Worm (Caenorhabditis elegans) whole organism, young adult: ENCODE measurements around the gene F19C7.8.

Source experiments
- B0035.1 ChIP-seq: sonication (generic microtip); optimal IDR thresholded peaks from 2 replicates; lab custom pipeline; 2016; ENCODE audit warnings: missing genetic modification characterization, mild to moderate bottlenecking, missing compliant biosample characterization, missing genotype, missing genetic modification reagents
- B0261.1 ChIP-seq: sonication (generic microtip); optimal IDR thresholded peaks from 2 replicates; lab custom pipeline; 2016; ENCODE audit warnings: mild to moderate bottlenecking, missing genetic modification characterization, moderate library complexity, missing compliant biosample characterization
- C06A6.2 ChIP-seq: fragments of 200-800 bp; sonication (Bioruptor generic); conservative IDR thresholded peaks from 2 replicates; pipeline ENCODE4 v1.3.6; 2022; ENCODE audit warnings: missing genetic modification characterization, missing compliant biosample characterization
- D2030.7 ChIP-seq: fragments of 200-800 bp; sonication (Bioruptor generic); IDR thresholded peaks from 2 replicates; pipeline ENCODE4 v1.3.6; 2022; ENCODE audit warnings: missing genetic modification reagents, missing genetic modification characterization, missing compliant biosample characterization
- F33H1.4 ChIP-seq: fragments of 200-800 bp; sonication (Bioruptor generic); IDR thresholded peaks from 2 replicates; pipeline ENCODE4 v1.3.6; 2022; ENCODE audit warnings: missing genetic modification reagents, missing genetic modification characterization, missing compliant biosample characterization
- F52B5.7 ChIP-seq: sonication (generic microtip); optimal IDR thresholded peaks from 2 replicates; lab custom pipeline; 2016; ENCODE audit warnings: mild to moderate bottlenecking, missing genetic modification characterization, missing compliant biosample characterization
- F55B11.4 ChIP-seq: sonication (generic microtip); optimal IDR thresholded peaks from 2 replicates; lab custom pipeline; 2016; ENCODE audit warnings: missing compliant biosample characterization, missing genetic modification characterization, borderline replicate concordance; ENCODE audit not compliant: insufficient read depth
- F57A8.1 ChIP-seq: fragments of 200-800 bp; sonication (Bioruptor generic); optimal IDR thresholded peaks from 2 replicates; lab custom pipeline; 2018; ENCODE audit warnings: mild to moderate bottlenecking, missing genetic modification characterization, moderate library complexity, missing compliant biosample characterization
- F57C9.4 ChIP-seq: sonication (generic microtip); optimal IDR thresholded peaks from 2 replicates; lab custom pipeline; 2017; ENCODE audit warnings: mild to moderate bottlenecking, missing genetic modification characterization, missing compliant biosample characterization
- K12H6.12 ChIP-seq: fragments of 200-800 bp; sonication (Bioruptor generic); optimal IDR thresholded peaks from 2 replicates; lab custom pipeline; 2018; ENCODE audit warnings: mild to moderate bottlenecking, missing genetic modification characterization, missing compliant biosample characterization
- T26A5.8 ChIP-seq: sonication (generic microtip); optimal IDR thresholded peaks from 2 replicates; lab custom pipeline; 2016; ENCODE audit warnings: missing genetic modification characterization, missing compliant biosample characterization
- Y53F4B.3 ChIP-seq: fragments of 200-800 bp; sonication (Bioruptor generic); IDR thresholded peaks from 2 replicates; pipeline ENCODE4 v1.3.6; 2022; ENCODE audit warnings: missing genetic modification reagents, missing genetic modification characterization, missing compliant biosample characterization
- Y53G8AR.9 ChIP-seq: fragments of 200-800 bp; sonication (Bioruptor generic); conservative IDR thresholded peaks from 2 replicates; pipeline ENCODE4 v1.3.6; 2022; ENCODE audit warnings: missing genetic modification reagents, missing genetic modification characterization, missing compliant biosample characterization
- Y79H2A.3 ChIP-seq: fragments of 200-800 bp; sonication (Bioruptor generic); conservative IDR thresholded peaks from 2 replicates; pipeline ENCODE4 v1.3.6; 2022; ENCODE audit warnings: missing genetic modification reagents, missing genetic modification characterization, missing compliant biosample characterization
- athp-1 ChIP-seq: sonication (generic microtip); optimal IDR thresholded peaks from 2 replicates; lab custom pipeline; 2017; ENCODE audit warnings: mild to moderate bottlenecking, missing genetic modification characterization, missing compliant biosample characterization
- attf-3 ChIP-seq: fragments of 200-800 bp; sonication (Bioruptor generic); conservative IDR thresholded peaks from 2 replicates; pipeline ENCODE4 v1.3.6; 2022; ENCODE audit warnings: missing genetic modification reagents, missing genetic modification characterization, missing compliant biosample characterization
- attf-5 ChIP-seq: fragments of 200-800 bp; sonication (Bioruptor generic); optimal IDR thresholded peaks from 2 replicates; lab custom pipeline; 2018; ENCODE audit warnings: mild to moderate bottlenecking, missing genetic modification characterization, missing compliant biosample characterization
- attf-6 ChIP-seq: fragments of 200-800 bp; sonication (Bioruptor generic); IDR thresholded peaks from 2 replicates; pipeline ENCODE4 v1.3.6; 2022; ENCODE audit warnings: missing genetic modification reagents, missing genetic modification characterization, missing compliant biosample characterization
- bed-2 ChIP-seq: fragments of 200-800 bp; sonication (Bioruptor generic); IDR thresholded peaks from 2 replicates; pipeline ENCODE4 v1.3.6; 2022; ENCODE audit warnings: missing genetic modification reagents, missing genetic modification characterization, missing compliant biosample characterization
- cebp-1 ChIP-seq, 2 experiments: fragments of 200-800 bp in 1 of 2; sonication (Bioruptor generic) in 1 of 2; sonication (generic microtip) in 1 of 2; IDR thresholded peaks in 1 of 2; optimal IDR thresholded peaks in 1 of 2; 2 replicates each; pipeline versions ENCODE4 v1.3.6 to Lab custom; 2017 to 2022; ENCODE audit warnings: missing compliant biosample characterization in 2 of 2, missing genetic modification characterization in 2 of 2, mild to moderate bottlenecking in 1 of 2, missing genetic modification reagents in 1 of 2, moderate library complexity in 1 of 2
- cebp-2 ChIP-seq: fragments of 200-800 bp; sonication (Bioruptor generic); IDR thresholded peaks from 2 replicates; pipeline ENCODE4 v1.3.6; 2022; ENCODE audit warnings: missing genetic modification characterization, missing compliant biosample characterization
- ceh-100 ChIP-seq: fragments of 200-800 bp; sonication (Bioruptor generic); IDR thresholded peaks from 2 replicates; pipeline ENCODE4 v1.3.6; 2022; ENCODE audit warnings: missing genetic modification reagents, missing genetic modification characterization, missing compliant biosample characterization
- ceh-27 ChIP-seq: fragments of 200-800 bp; sonication (Bioruptor generic); optimal IDR thresholded peaks from 2 replicates; lab custom pipeline; 2018; ENCODE audit warnings: mild to moderate bottlenecking, missing genetic modification characterization, moderate library complexity, missing compliant biosample characterization
- ceh-58 ChIP-seq: fragments of 200-800 bp; sonication (Bioruptor generic); IDR thresholded peaks from 2 replicates; pipeline ENCODE4 v1.3.6; 2022; ENCODE audit warnings: missing genetic modification characterization, missing compliant biosample characterization
- ceh-79 ChIP-seq: sonication (generic microtip); optimal IDR thresholded peaks from 2 replicates; lab custom pipeline; 2017; ENCODE audit warnings: mild to moderate bottlenecking, missing genetic modification characterization, missing compliant biosample characterization
- ceh-91 ChIP-seq: fragments of 200-800 bp; sonication (Bioruptor generic); IDR thresholded peaks from 2 replicates; pipeline ENCODE4 v1.3.6; 2022; ENCODE audit warnings: missing genetic modification reagents, missing genetic modification characterization, missing compliant biosample characterization
- chd-7 ChIP-seq: sonication (generic microtip); optimal IDR thresholded peaks from 2 replicates; lab custom pipeline; 2016; ENCODE audit warnings: mild to moderate bottlenecking, missing genetic modification characterization, moderate library complexity, missing compliant biosample characterization
- dox-1 ChIP-seq: fragments of 200-800 bp; sonication (Bioruptor generic); IDR thresholded peaks from 2 replicates; pipeline ENCODE4 v1.3.6; 2022; ENCODE audit warnings: missing genetic modification reagents, missing genetic modification characterization, missing compliant biosample characterization
- dpff-1 ChIP-seq: sonication (generic microtip); optimal IDR thresholded peaks from 2 replicates; lab custom pipeline; 2017; ENCODE audit warnings: mild to moderate bottlenecking, missing genetic modification characterization, missing compliant biosample characterization
- efl-1 ChIP-seq: fragments of 150-350 bp; optimal IDR thresholded peaks from 2 replicates; lab custom pipeline; 2014; ENCODE audit warnings: missing biosample characterization, missing genetic modification reagents, missing genetic modification characterization
- egl-44 ChIP-seq: fragments of 200-800 bp; sonication (Bioruptor generic); IDR thresholded peaks from 2 replicates; pipeline ENCODE4 v1.3.6; 2022; ENCODE audit warnings: missing genetic modification reagents, missing genetic modification characterization, missing compliant biosample characterization
- egrh-3 ChIP-seq: fragments of 200-800 bp; sonication (Bioruptor generic); IDR thresholded peaks from 2 replicates; pipeline ENCODE4 v1.3.6; 2022; ENCODE audit warnings: missing genetic modification reagents, missing genetic modification characterization, missing compliant biosample characterization
- ets-4 ChIP-seq: fragments of 200-800 bp; sonication (Bioruptor generic); optimal IDR thresholded peaks from 2 replicates; lab custom pipeline; 2018; ENCODE audit warnings: mild to moderate bottlenecking, missing genetic modification characterization, missing compliant biosample characterization
- fkh-3 ChIP-seq: sonication (generic microtip); optimal IDR thresholded peaks from 2 replicates; lab custom pipeline; 2016; ENCODE audit warnings: mild to moderate bottlenecking, missing genetic modification characterization, missing compliant biosample characterization
- hlh-12 ChIP-seq: sonication (generic microtip); optimal IDR thresholded peaks from 2 replicates; lab custom pipeline; 2016; ENCODE audit warnings: missing genetic modification characterization, missing compliant biosample characterization
- let-607 ChIP-seq, 2 experiments: fragments of 200-800 bp in 1 of 2; sonication (Bioruptor generic) in 1 of 2; sonication (generic microtip) in 1 of 2; optimal IDR thresholded peaks; 2 replicates each; lab custom pipeline; 2016 to 2018; ENCODE audit warnings: mild to moderate bottlenecking in 2 of 2, missing compliant biosample characterization in 2 of 2, missing genetic modification characterization in 2 of 2, moderate library complexity in 2 of 2, missing genotype in 1 of 2
- madf-10 ChIP-seq: sonication (generic microtip); optimal IDR thresholded peaks from 2 replicates; lab custom pipeline; 2016; ENCODE audit warnings: mild to moderate bottlenecking, missing genetic modification characterization, missing compliant biosample characterization
- madf-3 ChIP-seq: fragments of 200-800 bp; sonication (Bioruptor generic); IDR thresholded peaks from 2 replicates; pipeline ENCODE4 v1.3.6; 2022; ENCODE audit warnings: missing genetic modification reagents, missing genetic modification characterization, missing compliant biosample characterization
- madf-8 ChIP-seq: fragments of 200-800 bp; sonication (Bioruptor generic); conservative IDR thresholded peaks from 2 replicates; pipeline ENCODE4 v1.3.6; 2022; ENCODE audit warnings: missing genetic modification reagents, missing genetic modification characterization, missing compliant biosample characterization
- mcd-1 ChIP-seq: fragments of 200-800 bp; sonication (Bioruptor generic); IDR thresholded peaks from 2 replicates; pipeline ENCODE4 v1.3.6; 2022; ENCODE audit warnings: missing genetic modification reagents, missing genetic modification characterization, missing compliant biosample characterization
- mes-4 ChIP-seq: sonication (generic microtip); optimal IDR thresholded peaks from 2 replicates; lab custom pipeline; 2016; ENCODE audit warnings: missing genotype, missing genetic modification characterization, missing compliant biosample characterization
- nhr-120 ChIP-seq: fragments of 200-800 bp; sonication (Bioruptor generic); IDR thresholded peaks from 2 replicates; pipeline ENCODE4 v1.3.6; 2022; ENCODE audit warnings: missing genetic modification characterization, missing compliant biosample characterization
- nhr-179 ChIP-seq: sonication (generic microtip); optimal IDR thresholded peaks from 2 replicates; lab custom pipeline; 2016; ENCODE audit warnings: mild to moderate bottlenecking, missing genetic modification characterization, missing compliant biosample characterization
- nhr-80 ChIP-seq: sonication (generic microtip); optimal IDR thresholded peaks from 2 replicates; lab custom pipeline; 2016; ENCODE audit warnings: missing genetic modification characterization, missing compliant biosample characterization
- repo-1 ChIP-seq: sonication (generic microtip); optimal IDR thresholded peaks from 2 replicates; lab custom pipeline; 2017; ENCODE audit warnings: mild to moderate bottlenecking, missing genetic modification characterization, missing compliant biosample characterization
- snpc-4 ChIP-seq, 5 experiments: fragments of 150-350 bp in 1 of 5; sonication (generic microtip) in 4 of 5; optimal IDR thresholded peaks; 2 replicates each; lab custom pipeline; 2014 to 2018; ENCODE audit warnings: missing genetic modification characterization in 5 of 5, missing biosample characterization in 3 of 5, antibody characterized with exemption in 2 of 5, mild to moderate bottlenecking in 2 of 5, missing compliant biosample characterization in 2 of 5, missing genotype in 2 of 5, moderate library complexity in 2 of 5, missing genetic modification reagents in 1 of 5
- unc-62 ChIP-seq: fragments of 150-350 bp; optimal IDR thresholded peaks from 2 replicates; lab custom pipeline; 2014; ENCODE audit warnings: missing biosample characterization, missing genetic modification reagents, missing genetic modification characterization
- ztf-26 ChIP-seq: sonication (generic microtip); optimal IDR thresholded peaks from 2 replicates; lab custom pipeline; 2017; ENCODE audit warnings: missing genetic modification characterization, missing compliant biosample characterization
- ztf-3 ChIP-seq: fragments of 200-800 bp; sonication (Bioruptor generic); optimal IDR thresholded peaks from 2 replicates; lab custom pipeline; 2018; ENCODE audit warnings: mild to moderate bottlenecking, missing genetic modification characterization, missing compliant biosample characterization

Gene F19C7.8

ce11 chrIV:4655979-4656378, 18.1 kb upstream of the F19C7.8 start:
- TF ChIP-seq mes-4 (tag; lab: Kevin White, UChicago) (no peak), hlh-12 (tag; lab: Kevin White, UChicago) (no peak), nhr-80 (no peak), ceh-79 (tag; lab: Kevin White, UChicago) (no peak), madf-10 (tag; lab: Kevin White, UChicago) (no peak), ets-4 (GFP tag; lab: Kevin White, UChicago) (no peak), B0261.1 (tag; lab: Kevin White, UChicago) (no peak), F52B5.7 (no peak), Y79H2A.3 (no peak), chd-7 (tag; lab: Kevin White, UChicago) (no peak), attf-6 (no peak), cebp-2 (GFP tag; lab: Robert Waterston, UW) (no peak), attf-5 (GFP tag; lab: Kevin White, UChicago) (no peak), F57C9.4 (tag; lab: Kevin White, UChicago) (no peak), efl-1 (no peak), F33H1.4 (GFP tag; lab: Robert Waterston, UW) (no peak), athp-1 (tag; lab: Kevin White, UChicago) (no peak), C06A6.2 (no peak), ceh-91 (no peak), ceh-27 (GFP tag; lab: Kevin White, UChicago) (no peak), ceh-100 (GFP tag; lab: Robert Waterston, UW) (no peak), bed-2 (no peak), egrh-3 (GFP tag; lab: Robert Waterston, UW) (peak; percentile 89), unc-62 (no peak), dox-1 (GFP tag; lab: Robert Waterston, UW) (no peak), F57A8.1 (GFP tag; lab: Kevin White, UChicago) (no peak), D2030.7 (GFP tag; lab: Robert Waterston, UW) (no peak), nhr-179 (no peak), let-607 (tag; optimal IDR thresholded peaks at IDR 0.05; lab: Kevin White, UChicago) (no peak), nhr-120 (GFP tag; lab: Robert Waterston, UW) (no peak), madf-8 (GFP tag; lab: Robert Waterston, UW) (no peak), ceh-58 (GFP tag; lab: Robert Waterston, UW) (no peak), B0035.1 (tag; lab: Kevin White, UChicago) (no peak), Y53G8AR.9 (GFP tag; lab: Robert Waterston, UW) (no peak), K12H6.12 (tag; lab: Kevin White, UChicago) (no peak), mcd-1 (GFP tag; lab: Robert Waterston, UW) (peak; percentile 32; the same call in 1 of the 2 replicates), ztf-26 (tag; lab: Kevin White, UChicago) (no peak), F55B11.4 (no peak), Y53F4B.3 (GFP tag; lab: Robert Waterston, UW) (no peak), fkh-3 (tag; lab: Kevin White, UChicago) (no peak), attf-3 (GFP tag; lab: Robert Waterston, UW) (0 out of 2 replicates have a peak, but pooled peaks have one; percentile 31), repo-1 (tag; lab: Kevin White, UChicago) (no peak), cebp-1 (GFP tag; IDR thresholded peaks at IDR 0.05; lab: Robert Waterston, UW) (0 out of 2 replicates have a peak, but pooled peaks have one; percentile 15), cebp-1 (tag; optimal IDR thresholded peaks at IDR 0.05; lab: Kevin White, UChicago) (no peak), dpff-1 (no peak), snpc-4 (GFP tag; optimal IDR thresholded peaks at IDR 0.05; lab: Kevin White, UChicago) (no peak), snpc-4 (tag; optimal IDR thresholded peaks at IDR 0.05; lab: Kevin White, UChicago) (no peak), egl-44 (no peak), ztf-3 (GFP tag; lab: Kevin White, UChicago) (no peak), madf-3 (GFP tag; lab: Robert Waterston, UW) (0 out of 2 replicates have a peak, but pooled peaks have one; percentile 64), T26A5.8 (no peak)
